Fruit fly (Drosophila melanogaster) whole organism, pupa: Measurements from ENCODE around the gene CaMKII.

Source experiments
- CG15710 ChIP-seq: fragments of 200-800 bp; sonication (Bioruptor generic); optimal IDR thresholded peaks from 2 replicates; lab custom pipeline; 2018; ENCODE audit warnings: missing biosample characterization, mild to moderate bottlenecking, missing genetic modification characterization, moderate library complexity
- CG32121 ChIP-seq: fragments of 200-800 bp; sonication (Bioruptor generic); IDR thresholded peaks from 2 replicates; pipeline ENCODE4 v1.3.6; 2022; ENCODE audit warnings: missing biosample characterization, missing genetic modification characterization
- Pif1A ChIP-seq: fragments of 200-800 bp; sonication (Bioruptor generic); optimal IDR thresholded peaks from 3 replicates; lab custom pipeline; 2016; ENCODE audit warnings: missing biosample characterization, missing genetic modification characterization

DNA sequence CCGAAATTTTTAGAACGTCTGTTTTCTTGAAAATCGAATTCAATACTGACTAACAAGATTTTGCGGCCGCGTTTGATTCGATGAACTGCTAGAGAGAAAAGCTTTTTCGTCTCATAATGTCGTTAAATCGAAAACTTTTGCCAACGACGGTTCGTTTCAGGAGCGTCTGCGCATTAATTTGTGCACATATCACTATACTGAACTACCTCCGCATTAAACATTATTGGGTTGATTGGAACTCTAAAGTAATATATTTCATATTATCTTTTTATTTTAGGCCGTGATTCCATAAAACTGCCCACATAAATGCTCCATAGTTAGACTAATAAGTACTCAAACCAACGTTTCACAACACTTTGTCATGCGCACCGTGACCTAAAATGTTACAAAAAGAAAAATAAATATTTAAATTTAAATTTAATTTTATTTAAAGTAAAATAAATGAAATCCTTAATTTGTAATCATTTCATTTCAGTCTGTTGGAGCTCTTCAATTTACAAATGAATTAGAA lies at the start of gene CaMKII:
- TF ChIP-seq CG15710 (tag; lab: Kevin White, UChicago) (no peak), CG32121 (no peak), Pif1A (GFP tag; lab: Kevin White, UChicago) (no peak)
